Fruit fly (Drosophila melanogaster) whole organism, pupa: ENCODE data around the gene CG6574.

Experiments
- CG10348 ChIP-seq: fragments of 200-800 bp; sonication (Bioruptor generic); IDR thresholded peaks from 2 replicates; pipeline ENCODE4 v1.3.6; 2022; ENCODE audit warnings: missing biosample characterization, missing genetic modification characterization
- CG12605 ChIP-seq: fragments of 200-800 bp; sonication (Bioruptor generic); IDR thresholded peaks from 2 replicates; pipeline ENCODE4 v1.3.6; 2022; ENCODE audit warnings: missing biosample characterization, missing genetic modification characterization
- CG13204 ChIP-seq: fragments of 200-800 bp; sonication (Bioruptor generic); optimal IDR thresholded peaks from 2 replicates; lab custom pipeline; 2018; ENCODE audit warnings: missing biosample characterization, mild to moderate bottlenecking, missing genetic modification characterization, moderate library complexity
- CG14655 ChIP-seq: fragments of 200-800 bp; sonication (Bioruptor generic); optimal IDR thresholded peaks from 3 replicates; lab custom pipeline; 2017; ENCODE audit warnings: mild to moderate bottlenecking, missing biosample characterization, missing genetic modification reagents, missing genetic modification characterization
- CG15710 ChIP-seq: fragments of 200-800 bp; sonication (Bioruptor generic); optimal IDR thresholded peaks from 2 replicates; lab custom pipeline; 2018; ENCODE audit warnings: missing biosample characterization, mild to moderate bottlenecking, missing genetic modification characterization, moderate library complexity
- CG17806 ChIP-seq: fragments of 200-800 bp; sonication (Bioruptor generic); optimal IDR thresholded peaks from 2 replicates; lab custom pipeline; 2018; ENCODE audit warnings: missing biosample characterization, mild to moderate bottlenecking, missing genetic modification characterization, moderate library complexity
- CG32121 ChIP-seq: fragments of 200-800 bp; sonication (Bioruptor generic); IDR thresholded peaks from 2 replicates; pipeline ENCODE4 v1.3.6; 2022; ENCODE audit warnings: missing biosample characterization, missing genetic modification characterization
- CG34367 ChIP-seq: fragments of 200-800 bp; sonication (Bioruptor generic); optimal IDR thresholded peaks from 2 replicates; lab custom pipeline; 2018; ENCODE audit warnings: missing biosample characterization, mild to moderate bottlenecking, missing genetic modification characterization
- CG4496 ChIP-seq: fragments of 200-800 bp; sonication (Bioruptor generic); IDR thresholded peaks from 3 replicates; pipeline ENCODE4 v1.3.6; 2022; ENCODE audit warnings: missing biosample characterization, missing genetic modification characterization
- CG8159 ChIP-seq: fragments of 200-800 bp; sonication (Bioruptor generic); optimal IDR thresholded peaks from 3 replicates; lab custom pipeline; 2018; ENCODE audit warnings: missing biosample characterization, mild to moderate bottlenecking, missing genetic modification characterization, moderate library complexity
- CG8301 ChIP-seq: fragments of 200-800 bp; sonication (Bioruptor generic); optimal IDR thresholded peaks from 2 replicates; lab custom pipeline; 2018; ENCODE audit warnings: missing biosample characterization, mild to moderate bottlenecking, missing genetic modification characterization
- CG9948 ChIP-seq: fragments of 200-800 bp; sonication (Bioruptor generic); optimal IDR thresholded peaks from 2 replicates; lab custom pipeline; 2018; ENCODE audit warnings: missing biosample characterization, mild to moderate bottlenecking, missing genetic modification characterization, moderate library complexity
- D1 ChIP-seq: fragments of 200-800 bp; sonication (Bioruptor generic); optimal IDR thresholded peaks from 2 replicates; lab custom pipeline; 2018; ENCODE audit warnings: missing biosample characterization, mild to moderate bottlenecking, missing genetic modification characterization, moderate library complexity
- EcR ChIP-seq: fragments of 200-800 bp; sonication (Bioruptor generic); optimal IDR thresholded peaks from 3 replicates; lab custom pipeline; 2019; ENCODE audit warnings: missing biosample characterization, missing genetic modification characterization, mild to moderate bottlenecking, moderate library complexity, missing genetic modification reagents
- Ets98B ChIP-seq: fragments of 200-800 bp; sonication (Bioruptor generic); IDR thresholded peaks from 2 replicates; pipeline ENCODE4 v1.3.6; 2022; ENCODE audit warnings: missing biosample characterization, missing genetic modification characterization
- Pif1A ChIP-seq: fragments of 200-800 bp; sonication (Bioruptor generic); optimal IDR thresholded peaks from 3 replicates; lab custom pipeline; 2016; ENCODE audit warnings: missing biosample characterization, missing genetic modification characterization
- Pif1B ChIP-seq: fragments of 200-800 bp; sonication (Bioruptor generic); optimal IDR thresholded peaks from 3 replicates; lab custom pipeline; 2016; ENCODE audit warnings: missing biosample characterization, missing genetic modification characterization
- Snoo ChIP-seq: fragments of 200-800 bp; sonication (Bioruptor generic); optimal IDR thresholded peaks from 3 replicates; lab custom pipeline; 2017; ENCODE audit warnings: missing biosample characterization, mild to moderate bottlenecking, missing genetic modification characterization, inconsistent platforms
- fd96Ca ChIP-seq: fragments of 200-800 bp; sonication (Bioruptor generic); IDR thresholded peaks from 3 replicates; pipeline ENCODE4 v1.3.6; 2022; ENCODE audit warnings: missing biosample characterization, missing genetic modification characterization
- gl ChIP-seq: fragments of 200-800 bp; sonication (Bioruptor generic); optimal IDR thresholded peaks from 2 replicates; lab custom pipeline; 2018; ENCODE audit warnings: missing biosample characterization, mild to moderate bottlenecking, missing genetic modification characterization
- rn ChIP-seq: fragments of 200-800 bp; sonication (Bioruptor generic); IDR thresholded peaks from 2 replicates; pipeline ENCODE4 v1.3.6; 2022; ENCODE audit warnings: missing biosample characterization, missing genetic modification characterization

CG6574 gene

DNA sequence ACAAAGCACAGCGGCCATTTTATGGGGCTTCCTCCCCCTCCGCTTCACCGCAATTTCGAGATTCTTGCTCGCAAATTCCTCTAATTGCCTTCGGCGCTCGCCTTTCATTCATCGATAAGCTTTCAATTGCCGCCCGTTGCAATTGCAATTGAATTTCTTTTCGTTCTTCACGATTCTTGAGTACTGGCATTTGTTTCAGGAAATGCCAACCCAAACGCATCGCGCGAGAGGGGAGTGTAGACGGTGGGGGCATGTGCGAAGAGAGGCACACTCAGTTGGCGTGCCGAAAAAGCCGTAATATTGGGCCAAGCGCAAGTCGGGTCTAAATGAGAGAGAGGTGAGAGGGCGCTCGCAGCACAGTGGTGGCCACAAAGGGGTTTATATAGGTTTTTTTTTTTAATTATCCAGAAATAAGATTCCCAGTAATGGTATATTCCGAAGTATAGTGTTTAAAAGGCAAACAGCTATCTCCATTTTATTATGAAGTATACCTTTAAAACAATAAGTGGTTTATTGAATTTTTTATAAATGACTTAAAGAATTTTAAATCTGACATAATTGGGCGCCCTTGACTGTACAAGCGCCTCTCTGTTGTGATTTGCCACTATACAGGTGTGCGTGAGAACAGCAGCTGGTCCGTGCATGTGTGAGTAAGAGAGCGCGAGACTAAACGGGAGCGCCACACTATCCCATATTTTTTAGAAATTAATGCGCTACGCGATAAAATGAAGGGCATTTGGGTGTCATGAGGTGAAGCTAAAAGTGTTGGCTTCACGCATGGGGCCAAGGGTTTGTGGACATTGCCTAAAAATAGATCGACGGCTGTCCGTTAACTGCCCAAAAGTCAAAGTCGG, 23.9 kb upstream of the CG6574 start:
- TF ChIP-seq Pif1B (GFP tag; lab: Kevin White, UChicago) (peak; percentile 86), Pif1A (GFP tag; lab: Kevin White, UChicago) (peak; percentile 91), rn (GFP tag; lab: Robert Waterston, UW) (peak; percentile 38), gl (peak; percentile 41), EcR (GFP tag; lab: Kevin White, UChicago) (peak; percentile 24), CG8159 (tag; lab: Kevin White, UChicago) (peak; percentile 89), CG8301 (peak; percentile 89), D1 (peak; percentile 66), CG12605 (peak; percentile 81), CG15710 (tag; lab: Kevin White, UChicago) (peak; percentile 89), CG9948 (tag; lab: Kevin White, UChicago) (peak; percentile 83), CG17806 (tag; lab: Kevin White, UChicago) (peak; percentile 86), CG32121 (GFP tag; lab: Robert Waterston, UW) (peak; percentile 93), Ets98B (GFP tag; lab: Robert Waterston, UW) (peak; percentile 86), CG14655 (GFP tag; lab: Kevin White, UChicago) (peak; percentile 90), fd96Ca (GFP tag; lab: Robert Waterston, UW) (peak; percentile 78), CG4496 (GFP tag; lab: Robert Waterston, UW) (peak; percentile 93), CG10348 (GFP tag; lab: Robert Waterston, UW) (peak; percentile 69; the same call in 1 of the 2 replicates), CG13204 (GFP tag; lab: Kevin White, UChicago) (peak; percentile 64), CG34367 (peak; percentile 80), Snoo (peak; percentile 87)

DNA sequence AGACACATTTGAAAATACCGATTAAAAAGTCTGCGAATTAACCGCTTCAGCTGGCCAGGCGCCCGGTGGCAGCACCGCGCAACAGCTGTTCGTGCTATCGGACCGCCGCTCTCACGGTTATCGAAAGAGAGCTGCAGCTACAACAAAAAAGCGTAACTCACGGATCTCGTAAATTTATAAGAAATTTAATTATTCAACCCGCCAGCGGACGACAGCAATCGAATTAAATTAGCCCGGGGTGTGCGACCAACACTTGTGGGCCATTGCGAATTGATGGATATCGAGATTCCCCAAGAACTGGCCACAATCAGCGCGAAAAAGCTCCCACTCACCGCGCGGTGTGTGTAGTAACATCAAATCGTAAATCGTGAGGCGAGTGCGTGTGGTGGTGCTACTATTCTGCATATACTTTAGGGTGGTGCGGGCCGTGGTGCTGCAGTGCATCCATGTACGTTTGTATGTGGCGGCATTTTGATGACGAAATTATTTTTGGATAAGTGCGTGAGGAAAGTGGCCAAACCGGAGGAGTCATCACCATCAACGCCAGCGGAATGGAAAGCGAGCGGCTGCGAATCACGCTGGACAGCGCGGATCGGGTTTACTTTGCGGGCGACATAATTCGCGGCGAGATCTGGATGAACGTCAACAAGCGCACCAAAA, 22.8 kb upstream of the CG6574 start, which contains the start of gene Leash:
Gene Leash, plus strand, starts transcription at position 119 of the 660 bp plus-strand sequence.
- TF ChIP-seq CG8301 (no peak), CG4496 (GFP tag; lab: Robert Waterston, UW) (peak; percentile 6; the same call in 1 of the 3 replicates), CG15710 (tag; lab: Kevin White, UChicago) (no peak), CG32121 (GFP tag; lab: Robert Waterston, UW) (peak; percentile 29; the same call in 1 of the 2 replicates), D1 (no peak), CG8159 (tag; lab: Kevin White, UChicago) (peak; percentile 75), fd96Ca (GFP tag; lab: Robert Waterston, UW) (0 out of 3 replicates have a peak, but pooled peaks have one; percentile 37), CG14655 (GFP tag; lab: Kevin White, UChicago) (no peak), CG13204 (GFP tag; lab: Kevin White, UChicago) (peak; percentile 36)

DNA sequence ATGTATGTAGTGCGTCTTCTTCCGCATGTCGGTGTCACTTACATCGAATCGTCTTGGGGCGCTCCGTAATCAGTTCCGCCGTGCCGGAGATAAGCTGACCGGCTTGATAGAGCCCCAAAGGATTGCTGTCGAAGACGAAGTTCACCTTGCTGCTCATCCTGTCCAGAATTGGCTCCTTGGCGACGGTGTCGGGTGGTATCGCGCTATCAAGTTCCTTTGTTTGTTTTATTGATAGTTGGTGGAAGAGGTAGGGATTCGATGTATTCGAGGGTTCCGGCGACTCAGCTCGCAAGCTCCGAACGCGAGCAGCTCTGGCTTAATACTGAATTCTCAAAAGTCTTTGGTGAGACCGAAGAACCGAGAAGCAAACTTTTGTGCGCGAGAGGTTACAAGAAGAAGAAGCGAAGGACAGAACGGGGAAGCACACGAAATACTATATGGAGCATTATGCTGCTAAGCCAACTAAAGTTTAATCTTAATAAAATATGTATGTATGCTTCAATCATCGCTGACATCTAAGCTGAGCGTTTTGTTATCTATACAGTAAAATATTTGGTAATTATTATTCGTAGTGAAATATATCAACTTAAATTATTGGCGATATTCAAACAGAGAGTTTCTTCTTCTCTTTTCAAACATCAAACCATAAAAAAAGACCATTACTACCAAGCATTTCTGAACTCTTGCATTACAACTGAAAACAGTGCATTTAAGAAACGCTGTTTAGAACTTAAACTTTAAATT, 22.1 kb upstream of the CG6574 start, which contains the start of gene CG14696:
Gene CG14696, minus strand, starts transcription at position 324 of the 744 bp plus-strand sequence.
- TF ChIP-seq Ets98B (GFP tag; lab: Robert Waterston, UW) (no peak), CG10348 (GFP tag; lab: Robert Waterston, UW) (no peak), Pif1B (GFP tag; lab: Kevin White, UChicago) (no peak), Snoo (no peak), CG8159 (tag; lab: Kevin White, UChicago) (no peak), CG14655 (GFP tag; lab: Kevin White, UChicago) (no peak), CG34367 (no peak), CG8301 (no peak), CG12605 (no peak), CG17806 (tag; lab: Kevin White, UChicago) (no peak), CG32121 (GFP tag; lab: Robert Waterston, UW) (no peak), D1 (no peak), rn (GFP tag; lab: Robert Waterston, UW) (no peak), fd96Ca (GFP tag; lab: Robert Waterston, UW) (no peak), gl (no peak), Pif1A (GFP tag; lab: Kevin White, UChicago) (no peak), CG9948 (tag; lab: Kevin White, UChicago) (no peak), CG15710 (tag; lab: Kevin White, UChicago) (no peak)

DNA sequence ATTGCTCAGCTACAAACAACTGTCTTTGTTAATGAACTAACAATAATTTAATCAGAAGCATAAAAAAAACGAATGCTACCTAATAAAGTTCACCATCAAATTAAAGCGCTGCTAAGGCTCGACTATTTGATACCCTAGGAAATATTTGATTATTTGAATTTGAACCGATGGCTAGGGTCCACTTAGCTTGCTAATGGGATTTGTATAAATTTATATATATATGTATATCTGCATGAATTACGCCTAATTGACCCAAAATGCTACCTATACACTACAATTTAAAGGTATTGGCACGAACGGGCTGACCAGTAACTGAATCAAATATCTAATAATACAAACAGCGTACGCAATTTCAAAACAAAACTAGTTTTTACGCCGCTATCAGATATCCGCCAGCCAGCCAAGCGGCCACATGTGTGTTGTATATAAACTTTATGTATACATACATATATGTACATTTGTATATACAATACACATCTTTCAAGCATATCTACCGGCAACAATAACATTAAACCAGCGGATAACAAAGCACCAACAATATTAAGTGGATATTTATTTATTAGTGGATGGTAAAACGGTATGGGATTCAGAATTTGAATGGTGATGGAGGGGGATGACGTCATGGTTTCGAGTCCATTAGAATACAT, 21.4 kb upstream of the CG6574 start:
- TF ChIP-seq fd96Ca (GFP tag; lab: Robert Waterston, UW), result peak; percentile 27; the same call in 1 of the 3 replicates
- TF ChIP-seq CG32121 (GFP tag; lab: Robert Waterston, UW), result peak; percentile 59
- peak; percentile 38; the same call in 1 of the 2 replicates for TF ChIP-seq Ets98B (GFP tag; lab: Robert Waterston, UW)
- TF ChIP-seq rn (GFP tag; lab: Robert Waterston, UW), result no peak
- peak; percentile 68 for TF ChIP-seq CG4496 (GFP tag; lab: Robert Waterston, UW)
- 0 out of 2 replicates have a peak, but pooled peaks have one; percentile 19 for TF ChIP-seq CG12605
- TF ChIP-seq, all 21 proteins: peak for 5
